Worm (Caenorhabditis elegans) whole organism, L2 larva: ENCODE results near the gene C30G4.2.

Experiments
- lin-39 ChIP-seq: fragments of 150-350 bp; optimal IDR thresholded peaks from 2 replicates; lab custom pipeline; 2014; ENCODE audit warnings: missing biosample characterization, missing genetic modification reagents, missing genetic modification characterization
- peb-1 ChIP-seq: fragments of 150-350 bp; optimal IDR thresholded peaks from 2 replicates; lab custom pipeline; 2014; ENCODE audit warnings: missing biosample characterization, missing genetic modification characterization
- unc-62 ChIP-seq: fragments of 150-350 bp; optimal IDR thresholded peaks from 2 replicates; lab custom pipeline; 2014; ENCODE audit warnings: missing biosample characterization, missing genetic modification reagents, missing genetic modification characterization

ce11 chrX:17041571-17041970 lies 3.9 kb downstream of the C30G4.2 start:
- no peak for TF ChIP-seq peb-1 (tag; lab: Kevin White, UChicago)
- no peak for TF ChIP-seq unc-62 (GFP tag; lab: Kevin White, UChicago)
- TF ChIP-seq lin-39 (tag; lab: Kevin White, UChicago) = no peak
